Fruit fly (Drosophila melanogaster) whole organism, embryonic: ENCODE data around the gene CG10165.
A peak's percentile ranks its signal among the peaks of the same experiment; 100 is the strongest.

Source experiments
- Atf6 ChIP-seq: fragments of 200-800 bp; sonication (Bioruptor generic); IDR thresholded peaks from 2 replicates; pipeline ENCODE4 v1.3.6; 2022; ENCODE audit warnings: missing biosample characterization, missing genetic modification characterization
- CG10147 ChIP-seq: fragments of 200-800 bp; sonication (Bioruptor generic); optimal IDR thresholded peaks from 2 replicates; lab custom pipeline; 2019; ENCODE audit warnings: missing biosample characterization, mild to moderate bottlenecking, missing genetic modification characterization, moderate library complexity
- CG10274 ChIP-seq: fragments of 200-800 bp; sonication (Bioruptor generic); optimal IDR thresholded peaks from 3 replicates; lab custom pipeline; 2017; ENCODE audit warnings: missing biosample characterization, mild to moderate bottlenecking, missing genetic modification characterization
- CG12155 ChIP-seq: fragments of 200-800 bp; sonication (Bioruptor generic); optimal IDR thresholded peaks from 3 replicates; lab custom pipeline; 2016; ENCODE audit warnings: missing biosample characterization, missing genetic modification characterization
- CG12299 ChIP-seq: fragments of 200-800 bp; sonication (Bioruptor generic); optimal IDR thresholded peaks from 2 replicates; lab custom pipeline; 2018; ENCODE audit warnings: missing biosample characterization, mild to moderate bottlenecking, missing genetic modification characterization
- CG12744 ChIP-seq: fragments of 200-800 bp; sonication (Bioruptor generic); optimal IDR thresholded peaks from 2 replicates; lab custom pipeline; 2016; ENCODE audit warnings: missing biosample characterization, missing genetic modification characterization
- CG1647 ChIP-seq: fragments of 200-800 bp; sonication (Bioruptor generic); optimal IDR thresholded peaks from 3 replicates; lab custom pipeline; 2016; ENCODE audit warnings: missing biosample characterization, missing genetic modification characterization
- CG17912 ChIP-seq: fragments of 200-800 bp; sonication (Bioruptor generic); optimal IDR thresholded peaks from 2 replicates; lab custom pipeline; 2018; ENCODE audit warnings: missing biosample characterization, mild to moderate bottlenecking, missing genetic modification characterization
- CG3065 ChIP-seq: fragments of 200-800 bp; sonication (Bioruptor generic); optimal IDR thresholded peaks from 2 replicates; lab custom pipeline; 2016; ENCODE audit warnings: missing biosample characterization, missing genetic modification characterization
- CG31388 ChIP-seq: fragments of 200-800 bp; sonication (Bioruptor generic); optimal IDR thresholded peaks from 2 replicates; lab custom pipeline; 2016; ENCODE audit warnings: missing biosample characterization, missing genetic modification characterization
- CG42726 ChIP-seq: fragments of 200-800 bp; sonication (Bioruptor generic); IDR thresholded peaks from 2 replicates; pipeline ENCODE4 v1.3.6; 2022; ENCODE audit warnings: missing biosample characterization, missing genetic modification characterization; ENCODE audit not compliant: partially characterized antibody
- CG4707 ChIP-seq: fragments of 200-800 bp; sonication (Bioruptor generic); optimal IDR thresholded peaks from 2 replicates; lab custom pipeline; 2018; ENCODE audit warnings: missing biosample characterization, mild to moderate bottlenecking, missing genetic modification characterization, moderate library complexity
- CG4730 ChIP-seq: fragments of 200-800 bp; sonication (Bioruptor generic); IDR thresholded peaks from 2 replicates; pipeline ENCODE4 v1.3.6; 2022; ENCODE audit warnings: missing biosample characterization, missing genetic modification characterization
- CG9876 ChIP-seq: fragments of 200-800 bp; sonication (Bioruptor generic); optimal IDR thresholded peaks from 2 replicates; lab custom pipeline; 2016; ENCODE audit warnings: missing biosample characterization, missing genetic modification characterization
- Dek ChIP-seq: fragments of 200-800 bp; sonication (Bioruptor generic); optimal IDR thresholded peaks from 3 replicates; lab custom pipeline; 2019; ENCODE audit warnings: missing biosample characterization, mild to moderate bottlenecking, missing genetic modification characterization, moderate library complexity
- ERR ChIP-seq: fragments of 200-800 bp; sonication (Bioruptor generic); optimal IDR thresholded peaks from 2 replicates; lab custom pipeline; 2016; ENCODE audit warnings: missing biosample characterization, missing genetic modification characterization
- Fer2 ChIP-seq: fragments of 200-800 bp; sonication (Bioruptor generic); optimal IDR thresholded peaks from 2 replicates; lab custom pipeline; 2018; ENCODE audit warnings: missing biosample characterization, mild to moderate bottlenecking, missing genetic modification characterization, moderate library complexity
- GATAe ChIP-seq: fragments of 200-800 bp; sonication (Bioruptor generic); conservative IDR thresholded peaks from 2 replicates; pipeline ENCODE4 v1.3.6; 2022; ENCODE audit warnings: missing biosample characterization, missing genetic modification characterization
- Hr3 ChIP-seq: fragments of 200-800 bp; sonication (Bioruptor generic); optimal IDR thresholded peaks from 3 replicates; lab custom pipeline; 2016; ENCODE audit warnings: missing biosample characterization, missing genetic modification characterization
- Mes4 ChIP-seq: fragments of 200-800 bp; sonication (Bioruptor generic); optimal IDR thresholded peaks from 2 replicates; lab custom pipeline; 2016; ENCODE audit warnings: missing biosample characterization, missing genetic modification characterization
- Tbp ChIP-seq: fragments of >200 bp; optimal IDR thresholded peaks from 2 replicates; lab custom pipeline; 2018; ENCODE audit warnings: missing biosample characterization, missing genetic modification characterization
- abd-A ChIP-seq: fragments of 200-800 bp; sonication (Bioruptor generic); optimal IDR thresholded peaks from 3 replicates; lab custom pipeline; 2019; ENCODE audit warnings: missing biosample characterization, mild to moderate bottlenecking, missing genetic modification characterization, moderate library complexity
- bigmax ChIP-seq: fragments of 200-800 bp; sonication (Bioruptor generic); optimal IDR thresholded peaks from 2 replicates; lab custom pipeline; 2018; ENCODE audit warnings: missing biosample characterization, mild to moderate bottlenecking, missing genetic modification characterization
- emc ChIP-seq: fragments of 200-800 bp; sonication (Bioruptor generic); optimal IDR thresholded peaks from 2 replicates; lab custom pipeline; 2016; ENCODE audit warnings: missing biosample characterization, missing genetic modification characterization
- ems ChIP-seq: fragments of 200-800 bp; sonication (Bioruptor generic); optimal IDR thresholded peaks from 3 replicates; lab custom pipeline; 2016; ENCODE audit warnings: missing biosample characterization, missing genetic modification characterization
- esg ChIP-seq: fragments of 200-800 bp; sonication (Bioruptor generic); conservative IDR thresholded peaks from 2 replicates; pipeline ENCODE4 v1.3.6; 2022; ENCODE audit warnings: missing biosample characterization, missing genetic modification characterization
- fd3F ChIP-seq: fragments of 200-800 bp; sonication (Bioruptor generic); optimal IDR thresholded peaks from 2 replicates; lab custom pipeline; 2018; ENCODE audit warnings: missing biosample characterization, mild to moderate bottlenecking, missing genetic modification characterization, moderate library complexity
- hbn ChIP-seq: fragments of 200-800 bp; sonication (Bioruptor generic); IDR thresholded peaks from 2 replicates; pipeline ENCODE4 v1.3.6; 2022; ENCODE audit warnings: missing biosample characterization, missing genetic modification characterization; ENCODE audit not compliant: partially characterized antibody
- kni ChIP-seq: fragments of 200-800 bp; sonication (Bioruptor generic); optimal IDR thresholded peaks from 3 replicates; lab custom pipeline; 2017; ENCODE audit warnings: mild to moderate bottlenecking, missing biosample characterization, missing genetic modification reagents, missing genetic modification characterization
- lab ChIP-seq: fragments of 200-800 bp; sonication (Bioruptor generic); optimal IDR thresholded peaks from 3 replicates; lab custom pipeline; 2017; ENCODE audit warnings: missing biosample characterization, missing genetic modification characterization, mild to moderate bottlenecking, moderate library complexity, missing genetic modification reagents
- lov ChIP-seq, 2 experiments: fragments of 200-800 bp in 1 of 2; fragments of >200 bp in 1 of 2; sonication (Bioruptor generic) in 1 of 2; IDR thresholded peaks in 1 of 2; optimal IDR thresholded peaks in 1 of 2; 2 replicates in 1 of 2; 3 replicates in 1 of 2; pipeline versions ENCODE4 v1.3.6 to Lab custom; 2017 to 2022; ENCODE audit warnings: missing biosample characterization in 1 of 2, missing genetic modification characterization in 1 of 2
- prd ChIP-seq, 3 experiments: fragments of >200 bp in 2 of 3; fragments of 200-800 bp in 1 of 3; sonication (Bioruptor generic) in 1 of 3; optimal IDR thresholded peaks in 2 of 3; IDR thresholded peaks in 1 of 3; 2 replicates in 2 of 3; 3 replicates in 1 of 3; pipeline versions ENCODE4 v1.3.6 to Lab custom; 2017 to 2022; ENCODE audit warnings: missing biosample characterization in 1 of 3, missing genetic modification characterization in 1 of 3
- repo ChIP-seq: fragments of 200-800 bp; sonication (Bioruptor generic); optimal IDR thresholded peaks from 2 replicates; lab custom pipeline; 2016; ENCODE audit warnings: missing biosample characterization, missing genetic modification characterization
- sd ChIP-seq: fragments of 200-800 bp; sonication (Bioruptor generic); optimal IDR thresholded peaks from 3 replicates; lab custom pipeline; 2018; ENCODE audit warnings: missing biosample characterization, mild to moderate bottlenecking, missing genetic modification characterization, moderate library complexity
- sens ChIP-seq: fragments of 200-800 bp; sonication (Bioruptor generic); peaks from one replicate; lab custom pipeline; 2016; ENCODE audit warnings: missing biosample characterization, missing genetic modification characterization
- sima ChIP-seq: fragments of 200-800 bp; sonication (Bioruptor generic); optimal IDR thresholded peaks from 2 replicates; lab custom pipeline; 2016; ENCODE audit warnings: missing biosample characterization, missing genetic modification characterization
- slbo ChIP-seq: fragments of 200-800 bp; sonication (Bioruptor generic); IDR thresholded peaks from 2 replicates; pipeline ENCODE4 v1.3.6; 2022; ENCODE audit warnings: missing biosample characterization, missing genetic modification characterization
- so ChIP-seq: fragments of 200-800 bp; sonication (Bioruptor generic); IDR thresholded peaks from 3 replicates; pipeline ENCODE4 v1.3.6; 2022; ENCODE audit warnings: missing biosample characterization, missing genetic modification characterization
- tio ChIP-seq: fragments of 200-800 bp; sonication (Bioruptor generic); optimal IDR thresholded peaks from 2 replicates; lab custom pipeline; 2017; ENCODE audit warnings: missing biosample characterization, missing genetic modification characterization, inconsistent platforms
- ttk ChIP-seq: fragments of 200-800 bp; sonication (Bioruptor generic); IDR thresholded peaks from 2 replicates; pipeline ENCODE4 v2.1.2; 2022; ENCODE audit warnings: missing biosample characterization, missing genetic modification characterization
- z ChIP-seq: fragments of 200-800 bp; sonication (Bioruptor generic); IDR thresholded peaks from 3 replicates; pipeline ENCODE4 v1.3.6; 2022; ENCODE audit warnings: missing biosample characterization, missing genetic modification characterization
- zfh2 ChIP-seq: fragments of 200-800 bp; sonication (Bioruptor generic); optimal IDR thresholded peaks from 2 replicates; lab custom pipeline; 2016; ENCODE audit warnings: missing biosample characterization, missing genetic modification characterization

The CG10165 gene

DNA sequence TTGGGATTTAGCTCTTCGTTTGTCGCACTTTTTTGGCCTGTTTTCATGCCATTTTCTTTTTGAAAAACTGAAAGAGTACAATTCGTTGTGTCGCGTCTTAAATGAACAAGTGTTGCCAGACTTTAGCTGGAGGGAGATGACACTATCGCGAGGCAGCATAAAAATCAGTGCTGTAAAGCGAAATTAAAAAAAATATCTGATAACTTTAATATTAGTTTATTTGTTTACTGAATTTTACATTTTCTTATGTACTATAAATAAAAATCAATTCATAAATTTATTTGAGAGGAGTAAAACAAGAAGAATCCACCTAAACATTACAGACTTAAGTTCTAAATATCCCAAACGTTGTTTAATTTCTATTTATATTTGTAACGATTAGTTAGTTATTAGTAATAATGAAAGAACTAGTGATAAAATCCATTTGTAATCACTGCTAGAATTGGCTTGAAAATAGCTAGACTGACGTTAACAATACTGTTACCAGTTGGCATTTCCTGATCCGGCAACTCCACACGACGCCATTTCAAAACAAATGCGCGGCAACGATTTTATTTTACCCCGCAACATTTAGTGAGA is 47.2 kb upstream of the CG10165 start, which contains the start of the genes spi and msb1l (continued):
- TF ChIP-seq Atf6 (GFP tag; lab: Robert Waterston, UW) (peak; percentile 43; the same call in 1 of the 2 replicates), CG10147 (GFP tag; lab: Kevin White, UChicago) (peak; percentile 21), sima (GFP tag; lab: Kevin White, UChicago) (no peak), kni (no peak), ERR (GFP tag; lab: Kevin White, UChicago) (no peak), bigmax (no peak), prd (optimal IDR thresholded peaks at IDR 0.05; lab: Kevin White, UChicago) (no peak), prd (GFP tag; IDR thresholded peaks at IDR 0.05; lab: Robert Waterston, UW) (no peak; the same call in 2 of the 3 replicates), hbn (GFP tag; lab: Robert Waterston, UW) (no peak), GATAe (GFP tag; lab: Robert Waterston, UW) (no peak), ttk (no peak), fd3F (no peak), emc (no peak), lov (optimal IDR thresholded peaks at IDR 0.05; lab: Kevin White, UChicago) (no peak), lov (GFP tag; IDR thresholded peaks at IDR 0.05; lab: Robert Waterston, UW) (0 out of 3 replicates have a peak, but pooled peaks have one; percentile 37), repo (GFP tag; lab: Kevin White, UChicago) (no peak), CG3065 (GFP tag; lab: Kevin White, UChicago) (no peak), CG4707 (GFP tag; lab: Kevin White, UChicago) (no peak), ems (GFP tag; lab: Kevin White, UChicago) (no peak), Hr3 (GFP tag; lab: Kevin White, UChicago) (peak; percentile 71), CG4730 (GFP tag; lab: Robert Waterston, UW) (no peak), CG12744 (no peak), Tbp (no peak), sens (GFP tag; lab: Kevin White, UChicago) (peak; percentile 82), Dek (tag; lab: Kevin White, UChicago) (peak; percentile 54), sd (tag; lab: Kevin White, UChicago) (no peak), so (no peak), slbo (GFP tag; lab: Robert Waterston, UW) (peak; percentile 77), tio (GFP tag; lab: Kevin White, UChicago) (no peak), Fer2 (tag; lab: Kevin White, UChicago) (peak; percentile 42), lab (GFP tag; lab: Kevin White, UChicago) (peak; percentile 55), CG31388 (GFP tag; lab: Kevin White, UChicago) (no peak), zfh2 (GFP tag; lab: Kevin White, UChicago) (peak; percentile 59), Mes4 (GFP tag; lab: Kevin White, UChicago) (no peak), z (no peak), CG1647 (GFP tag; lab: Kevin White, UChicago) (peak; percentile 4), CG9876 (GFP tag; lab: Kevin White, UChicago) (no peak), abd-A (tag; lab: Kevin White, UChicago) (no peak), CG12299 (tag; lab: Kevin White, UChicago) (no peak), CG10274 (GFP tag; lab: Kevin White, UChicago) (no peak), CG12155 (peak; percentile 61), esg (no peak), CG17912 (GFP tag; lab: Kevin White, UChicago) (no peak), CG42726 (GFP tag; lab: Robert Waterston, UW) (no peak)
